Fruit fly (Drosophila melanogaster) whole organism, wandering third instar larva: ENCODE results near the gene CG42458.

Experiments used
- Dfd ChIP-seq: fragments of >200 bp; optimal IDR thresholded peaks from 2 replicates; lab custom pipeline; 2017; ENCODE audit warnings: missing biosample characterization, missing genetic modification characterization
- Dif ChIP-seq: fragments of 200-275, 200-300 bp; sonication (Bioruptor generic); optimal IDR thresholded peaks from 2 replicates; lab custom pipeline; 2018; ENCODE audit warnings: missing biosample characterization, missing genetic modification characterization; ENCODE audit not compliant: partially characterized antibody
- Hr78 ChIP-seq: fragments of >200 bp; optimal IDR thresholded peaks from 2 replicates; lab custom pipeline; 2017; ENCODE audit warnings: missing biosample characterization, missing genetic modification characterization
- Hr83 ChIP-seq: fragments of 200-300 bp; sonication (Bioruptor generic); optimal IDR thresholded peaks from 2 replicates; lab custom pipeline; 2016; ENCODE audit warnings: missing biosample characterization, mild to moderate bottlenecking, missing genetic modification characterization, moderate library complexity; ENCODE audit not compliant: poor library complexity, severe bottlenecking
- Mio ChIP-seq: sonication (Bioruptor generic); optimal IDR thresholded peaks from 2 replicates; lab custom pipeline; 2016; ENCODE audit warnings: missing biosample characterization, missing genetic modification characterization
- Rel ChIP-seq, 2 experiments: fragments of 200-800 bp; sonication (Bioruptor generic) in 1 of 2; optimal IDR thresholded peaks; 2 replicates in 1 of 2; 3 replicates in 1 of 2; lab custom pipeline; 2016 to 2019; ENCODE audit warnings: mild to moderate bottlenecking in 2 of 2, missing biosample characterization in 2 of 2, missing genetic modification characterization in 2 of 2, moderate library complexity in 1 of 2
- foxo ChIP-seq, 2 experiments: fragments of 200-800 bp; sonication (Bioruptor generic); optimal IDR thresholded peaks; 2 replicates in 1 of 2; 3 replicates in 1 of 2; lab custom pipeline; 2016 to 2017; ENCODE audit warnings: missing biosample characterization in 2 of 2, missing genetic modification characterization in 2 of 2
- h ChIP-seq: fragments of 200-800 bp; sonication (Bioruptor generic); optimal IDR thresholded peaks from 3 replicates; lab custom pipeline; 2016; ENCODE audit warnings: missing biosample characterization, mild to moderate bottlenecking, missing genetic modification characterization
- jim ChIP-seq: fragments of 175-275, 200-325 bp; sonication (Bioruptor generic); optimal IDR thresholded peaks from 2 replicates; lab custom pipeline; 2016; ENCODE audit warnings: missing biosample characterization, mild to moderate bottlenecking, missing genetic modification characterization
- psq ChIP-seq: fragments of 200-800 bp; sonication (Bioruptor generic); optimal IDR thresholded peaks from 3 replicates; lab custom pipeline; 2017; ENCODE audit warnings: missing biosample characterization, mild to moderate bottlenecking, missing genetic modification characterization, moderate library complexity
- sage ChIP-seq: fragments of 200-800 bp; sonication (Bioruptor generic); optimal IDR thresholded peaks from 2 replicates; lab custom pipeline; 2016; ENCODE audit warnings: missing biosample characterization, mild to moderate bottlenecking, missing genetic modification characterization
- usp ChIP-seq: fragments of >200 bp; optimal IDR thresholded peaks from 2 replicates; lab custom pipeline; 2017; ENCODE audit warnings: missing biosample characterization, missing genetic modification characterization
- woc ChIP-seq: sonication (Bioruptor generic); optimal IDR thresholded peaks from 2 replicates; lab custom pipeline; 2016; ENCODE audit warnings: missing biosample characterization, mild to moderate bottlenecking, missing genetic modification characterization

- TF ChIP-seq psq (no peak), Hr83 (GFP tag; lab: Kevin White, UChicago) (no peak), Rel (GFP tag; optimal IDR thresholded peaks at IDR 0.05; lab: Kevin White, UChicago) (no peak), Rel (tag; optimal IDR thresholded peaks at IDR 0.05; lab: Kevin White, UChicago) (no peak), Dif (no peak), woc (GFP tag; lab: Kevin White, UChicago) (no peak), h (GFP tag; lab: Kevin White, UChicago) (no peak), Dfd (GFP tag; lab: Kevin White, UChicago) (no peak), sage (GFP tag; lab: Kevin White, UChicago) (no peak), Mio (no peak), usp (GFP tag; lab: Kevin White, UChicago) (no peak), Hr78 (GFP tag; lab: Kevin White, UChicago) (no peak), jim (GFP tag; lab: Kevin White, UChicago) (no peak), foxo (GFP tag; optimal IDR thresholded peaks at IDR 0.05; lab: Kevin White, UChicago) (no peak)
Measured at dm6 chr3L:7471259-7471658, 47.6 kb downstream of the CG42458 start, which contains the start of gene CG8541.
